Worm (Caenorhabditis elegans): ENCODE measurements around the gene sra-35.
A peak's percentile ranks its signal among the peaks of the same experiment; 100 is the strongest.

sra-35 gene

ce11 chrII:4565205-4565604 is 37.5 kb upstream of the sra-35 start (continued):
- TF ChIP-seq nhr-6 (tag; optimal IDR thresholded peaks at IDR 0.05) (no peak), nhr-77 (tag; optimal IDR thresholded peaks at IDR 0.05) (no peak)

ce11 chrII:4562503-4563000 is 34.9 kb upstream of the sra-35 start, which contains the start of gene dao-2:
Gene dao-2 (plus strand): TSS chrII:4562950.
- no peak for TF ChIP-seq dmd-6 (GFP tag; IDR thresholded peaks at IDR 0.05)
- no peak for TF ChIP-seq mxl-3 (GFP tag; optimal IDR thresholded peaks at IDR 0.05)
- peak; percentile 16 for TF ChIP-seq nhr-28 (tag; optimal IDR thresholded peaks at IDR 0.05)
- no peak for TF ChIP-seq daf-12 (tag; optimal IDR thresholded peaks at IDR 0.05)

ce11 chrII:4560068-4560467 is 32.4 kb upstream of the sra-35 start, which contains the start of gene M03A1.8:
Gene M03A1.8 (plus strand): TSS chrII:4560336.
- TF ChIP-seq hlh-11 (tag; optimal IDR thresholded peaks at IDR 0.05) (no peak), aha-1 (tag) (peak; percentile 64), unc-62 (GFP tag; optimal IDR thresholded peaks at IDR 0.05 in 1 of 2) (peak in 1 of 2 experiments; percentile 97), unc-62 (tag; optimal IDR thresholded peaks at IDR 0.05) (no peak)

ce11 chrII:4557487-4557886 is 29.8 kb upstream of the sra-35 start, which contains the start of gene M03A1.3:
Gene M03A1.3 (plus strand): TSS chrII:4557787.
- TF ChIP-seq ztf-11 (tag; optimal IDR thresholded peaks at IDR 0.05) = no peak
- no peak for TF ChIP-seq daf-16 (GFP tag; optimal IDR thresholded peaks at IDR 0.05)
- peak; percentile 29 for TF ChIP-seq daf-16 (tag; optimal IDR thresholded peaks at IDR 0.05)
- no peak for TF ChIP-seq zag-1 (tag; optimal IDR thresholded peaks at IDR 0.05)
- no peak for TF ChIP-seq unc-39 (tag; optimal IDR thresholded peaks at IDR 0.05)
- peak in 1 of 2 experiments; percentile 78 for TF ChIP-seq unc-62 (GFP tag; optimal IDR thresholded peaks at IDR 0.05 in 1 of 2)
- TF ChIP-seq unc-62 (tag; optimal IDR thresholded peaks at IDR 0.05) = no peak
- TF ChIP-seq zip-2 (tag; optimal IDR thresholded peaks at IDR 0.05) = no peak
- no peak for TF ChIP-seq vab-7 (GFP tag; IDR thresholded peaks at IDR 0.05)

- TF ChIP-seq daf-16 (GFP tag; optimal IDR thresholded peaks at IDR 0.05) (no peak), daf-16 (tag; optimal IDR thresholded peaks at IDR 0.05) (peak; percentile 43), dve-1 (tag; optimal IDR thresholded peaks at IDR 0.05; ENCODE audit: insufficient read depth) (peak; percentile 48), spr-3 (GFP tag; optimal IDR thresholded peaks at IDR 0.05) (no peak), nhr-28 (tag; optimal IDR thresholded peaks at IDR 0.05) (no peak), hlh-11 (tag; optimal IDR thresholded peaks at IDR 0.05) (peak; percentile 13), mdl-1 (tag; optimal IDR thresholded peaks at IDR 0.05) (peak in 1 of 2 experiments; percentile 3), hif-1 (tag; optimal IDR thresholded peaks at IDR 0.05) (peak in 1 of 2 experiments; percentile 56), dmd-6 (GFP tag; IDR thresholded peaks at IDR 0.05) (peak; percentile 32; the same call in 1 of the 2 replicates)
These were observed 24.4 kb upstream of the sra-35 start for ce11 chrII:4552088-4552487.

ce11 chrII:4550783-4551182 is 23.1 kb upstream of the sra-35 start, which contains the start of gene K07E1.1:
Gene K07E1.1 (plus strand): TSS chrII:4551083.
- TF ChIP-seq D1046.2 (GFP tag; IDR thresholded peaks at IDR 0.05) = no peak
- no peak for TF ChIP-seq snpc-4 (tag; optimal IDR thresholded peaks at IDR 0.05)
- no peak for TF ChIP-seq egl-27 (tag; optimal IDR thresholded peaks at IDR 0.05)
- TF ChIP-seq spr-1 (tag; optimal IDR thresholded peaks at IDR 0.05) = no peak
- no peak for TF ChIP-seq F10B5.3 (tag; optimal IDR thresholded peaks at IDR 0.05)
- no peak for TF ChIP-seq F26F4.8 (GFP tag; conservative IDR thresholded peaks at IDR 0.05)
- no peak for TF ChIP-seq madf-9 (GFP tag; conservative IDR thresholded peaks at IDR 0.05)
- no peak for TF ChIP-seq ceh-20 (GFP tag; IDR thresholded peaks at IDR 0.05)
- no peak for TF ChIP-seq vab-7 (GFP tag; IDR thresholded peaks at IDR 0.05)
- TF ChIP-seq snpc-1.2 (GFP tag; IDR thresholded peaks at IDR 0.05) = no peak
- TF ChIP-seq lin-1 (GFP tag; IDR thresholded peaks at IDR 0.05) = no peak
- TF ChIP-seq sdz-12 (GFP tag; optimal IDR thresholded peaks at IDR 0.05) = no peak
- TF ChIP-seq gei-8 (GFP tag; optimal IDR thresholded peaks at IDR 0.05) = no peak

Data from whole organism, L4 larva.